Fruit fly (Drosophila melanogaster) whole organism, embryonic: ENCODE measurements around the gene CG7309.

Source experiments
- CG10431 ChIP-seq: fragments of 200-800 bp; sonication (Bioruptor generic); optimal IDR thresholded peaks from 3 replicates; lab custom pipeline; 2018; ENCODE audit warnings: missing biosample characterization, mild to moderate bottlenecking, missing genetic modification characterization
- CG11695 ChIP-seq: fragments of 200-800 bp; sonication (Bioruptor generic); IDR thresholded peaks from 3 replicates; pipeline ENCODE4 v1.3.6; 2022; ENCODE audit warnings: missing biosample characterization, missing genetic modification characterization
- CG13624 ChIP-seq: fragments of 200-800 bp; sonication (Bioruptor generic); optimal IDR thresholded peaks from 2 replicates; lab custom pipeline; 2016; ENCODE audit warnings: missing biosample characterization, missing genetic modification characterization
- CG13775 ChIP-seq: fragments of 200-800 bp; sonication (Bioruptor generic); optimal IDR thresholded peaks from 3 replicates; lab custom pipeline; 2017; ENCODE audit warnings: missing biosample characterization, mild to moderate bottlenecking, missing genetic modification characterization
- CG14860 ChIP-seq: fragments of 200-800 bp; sonication (Bioruptor generic); IDR thresholded peaks from 3 replicates; pipeline ENCODE4 v1.3.6; 2022; ENCODE audit warnings: missing biosample characterization, missing genetic modification characterization; ENCODE audit not compliant: partially characterized antibody
- CG3726 ChIP-seq: fragments of 200-800 bp; sonication (Bioruptor generic); IDR thresholded peaks from 3 replicates; pipeline ENCODE4, ENCODE4 v1.3.6; 2022; ENCODE audit warnings: missing biosample characterization, missing genetic modification characterization
- Scr ChIP-seq: fragments of 200-800 bp; sonication (Bioruptor generic); IDR thresholded peaks from 2 replicates; pipeline ENCODE4 v1.3.6; 2022; ENCODE audit warnings: missing biosample characterization, missing genetic modification characterization; ENCODE audit not compliant: partially characterized antibody
- az2 ChIP-seq: fragments of 200-800 bp; sonication (Bioruptor generic); optimal IDR thresholded peaks from 3 replicates; lab custom pipeline; 2016; ENCODE audit warnings: missing biosample characterization, missing genetic modification characterization
- tx ChIP-seq: fragments of 200-800 bp; sonication (Bioruptor generic); optimal IDR thresholded peaks from 2 replicates; lab custom pipeline; 2016; ENCODE audit warnings: missing biosample characterization, missing genetic modification characterization

DNA sequence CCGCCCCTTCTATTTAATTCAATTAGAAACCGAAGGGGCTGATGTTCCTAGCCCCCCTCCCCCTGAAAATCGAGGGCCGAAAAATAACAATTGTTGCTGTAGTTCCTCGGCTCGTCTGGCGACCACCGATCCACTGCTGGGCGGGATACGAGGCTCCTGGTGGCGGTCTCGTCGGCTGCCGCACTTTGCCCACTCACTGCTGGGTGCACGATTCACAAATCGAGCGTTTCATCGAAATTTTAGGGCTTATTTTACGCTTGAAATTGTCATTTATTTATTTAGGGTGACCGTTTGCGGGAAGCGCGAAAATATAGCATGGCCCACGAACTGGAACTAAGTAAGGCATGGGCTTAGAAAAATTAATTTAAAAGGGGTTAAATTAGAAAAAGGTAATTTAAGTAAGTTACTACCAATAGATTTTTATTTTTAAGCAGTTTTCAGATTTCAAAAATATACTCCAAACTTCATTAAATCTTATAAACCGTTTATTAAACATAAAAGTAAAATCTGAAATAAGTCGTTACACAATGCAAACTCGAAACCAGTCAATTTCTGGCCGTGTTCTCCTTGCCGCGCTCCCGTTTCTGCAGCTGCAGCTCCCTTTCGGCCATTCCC lies 52.3 kb downstream of the CG7309 start, which contains the start of gene Dnz1:
- TF ChIP-seq CG3726: no peak
- TF ChIP-seq Scr: no peak
- TF ChIP-seq tx (GFP tag; lab: Kevin White, UChicago): peak; percentile 22
- peak; percentile 31 for TF ChIP-seq CG13775 (GFP tag; lab: Kevin White, UChicago)
- TF ChIP-seq az2 (GFP tag; lab: Kevin White, UChicago): peak; percentile 58
- no peak for TF ChIP-seq CG14860
- TF ChIP-seq CG11695 (GFP tag; lab: Robert Waterston, UW): peak; percentile 45; the same call in 1 of the 3 replicates
- no peak for TF ChIP-seq CG10431 (GFP tag; lab: Kevin White, UChicago)
- no peak for TF ChIP-seq CG13624 (GFP tag; lab: Kevin White, UChicago)
